Worm (Caenorhabditis elegans): ENCODE measurements around the gene jmjd-1.1.

jmjd-1.1 gene

ce11 chrII:11835208-11835607 is 28.9 kb downstream of the jmjd-1.1 start, which contains the start of gene T27D12.6:
TSS of gene T27D12.6 (plus strand) at chrII:11835508.
- TF ChIP-seq flt-1 (GFP tag; IDR thresholded peaks at IDR 0.05): no peak
- no peak for TF ChIP-seq ztf-29 (GFP tag; IDR thresholded peaks at IDR 0.05)
- no peak for TF ChIP-seq med-1 (GFP tag; optimal IDR thresholded peaks at IDR 0.05; ENCODE audit: insufficient read depth)
- no peak for TF ChIP-seq T22C8.4 (GFP tag; IDR thresholded peaks at IDR 0.05)
- no peak for TF ChIP-seq cog-1 (tag; optimal IDR thresholded peaks at IDR 0.05)
- TF ChIP-seq ztf-23 (GFP tag; IDR thresholded peaks at IDR 0.05): no peak
- TF ChIP-seq ref-1 (GFP tag; conservative IDR thresholded peaks at IDR 0.05): no peak
- no peak for TF ChIP-seq klf-2 (GFP tag; conservative IDR thresholded peaks at IDR 0.05)
- no peak for TF ChIP-seq tab-1 (GFP tag; IDR thresholded peaks at IDR 0.05)

ce11 chrII:11836554-11837218 is 30.3 kb downstream of the jmjd-1.1 start:
- TF ChIP-seq ztf-23 (GFP tag; IDR thresholded peaks at IDR 0.05) (no peak), flt-1 (GFP tag; IDR thresholded peaks at IDR 0.05) (no peak)

- TF ChIP-seq med-1 (GFP tag; optimal IDR thresholded peaks at IDR 0.05; ENCODE audit: insufficient read depth): no peak
- TF ChIP-seq T22C8.4 (GFP tag; IDR thresholded peaks at IDR 0.05): no peak
Observed at ce11 chrII:11838353-11838752, 32.0 kb downstream of the jmjd-1.1 start.

ce11 chrII:11839116-11839515 is 32.8 kb downstream of the jmjd-1.1 start:
- no peak for TF ChIP-seq klf-2 (GFP tag; conservative IDR thresholded peaks at IDR 0.05)
- no peak for TF ChIP-seq med-1 (GFP tag; optimal IDR thresholded peaks at IDR 0.05; ENCODE audit: insufficient read depth)
- no peak for TF ChIP-seq tab-1 (GFP tag; IDR thresholded peaks at IDR 0.05)
- no peak for TF ChIP-seq flt-1 (GFP tag; IDR thresholded peaks at IDR 0.05)
- TF ChIP-seq cog-1 (tag; optimal IDR thresholded peaks at IDR 0.05): no peak
- no peak for TF ChIP-seq ztf-23 (GFP tag; IDR thresholded peaks at IDR 0.05)
- TF ChIP-seq ztf-29 (GFP tag; IDR thresholded peaks at IDR 0.05): no peak
- TF ChIP-seq T22C8.4 (GFP tag; IDR thresholded peaks at IDR 0.05): no peak
- no peak for TF ChIP-seq ref-1 (GFP tag; conservative IDR thresholded peaks at IDR 0.05)

ce11 chrII:11841653-11842052 is 35.3 kb downstream of the jmjd-1.1 start:
- TF ChIP-seq med-1 (GFP tag; optimal IDR thresholded peaks at IDR 0.05; ENCODE audit: insufficient read depth) (no peak), klf-2 (GFP tag; conservative IDR thresholded peaks at IDR 0.05) (no peak), cog-1 (tag; optimal IDR thresholded peaks at IDR 0.05) (no peak), tab-1 (GFP tag; IDR thresholded peaks at IDR 0.05) (no peak), ztf-23 (GFP tag; IDR thresholded peaks at IDR 0.05) (no peak), T22C8.4 (GFP tag; IDR thresholded peaks at IDR 0.05) (no peak), flt-1 (GFP tag; IDR thresholded peaks at IDR 0.05) (no peak), ref-1 (GFP tag; conservative IDR thresholded peaks at IDR 0.05) (no peak), ztf-29 (GFP tag; IDR thresholded peaks at IDR 0.05) (no peak)

- TF ChIP-seq ztf-23 (GFP tag; IDR thresholded peaks at IDR 0.05): no peak
- TF ChIP-seq med-1 (GFP tag; optimal IDR thresholded peaks at IDR 0.05; ENCODE audit: insufficient read depth): no peak
- TF ChIP-seq ztf-29 (GFP tag; IDR thresholded peaks at IDR 0.05): no peak
- no peak for TF ChIP-seq cog-1 (tag; optimal IDR thresholded peaks at IDR 0.05)
- TF ChIP-seq flt-1 (GFP tag; IDR thresholded peaks at IDR 0.05): no peak
- TF ChIP-seq tab-1 (GFP tag; IDR thresholded peaks at IDR 0.05): no peak
- TF ChIP-seq klf-2 (GFP tag; conservative IDR thresholded peaks at IDR 0.05): no peak
- TF ChIP-seq ref-1 (GFP tag; conservative IDR thresholded peaks at IDR 0.05): no peak
- no peak for TF ChIP-seq T22C8.4 (GFP tag; IDR thresholded peaks at IDR 0.05)
Observed at ce11 chrII:11842317-11842716, 36.0 kb downstream of the jmjd-1.1 start, which contains the start of gene T27D12.1. TSS of gene T27D12.1 (plus strand) at chrII:11842617.

ce11 chrII:11842766-11843165 is 36.4 kb downstream of the jmjd-1.1 start:
- TF ChIP-seq cog-1 (tag; optimal IDR thresholded peaks at IDR 0.05) (no peak), tab-1 (GFP tag; IDR thresholded peaks at IDR 0.05) (no peak), flt-1 (GFP tag; IDR thresholded peaks at IDR 0.05) (no peak), ztf-23 (GFP tag; IDR thresholded peaks at IDR 0.05) (no peak), med-1 (GFP tag; optimal IDR thresholded peaks at IDR 0.05; ENCODE audit: insufficient read depth) (no peak)

- TF ChIP-seq tab-1 (GFP tag; IDR thresholded peaks at IDR 0.05) (no peak), ztf-23 (GFP tag; IDR thresholded peaks at IDR 0.05) (no peak), med-1 (GFP tag; optimal IDR thresholded peaks at IDR 0.05; ENCODE audit: insufficient read depth) (no peak), ref-1 (GFP tag; conservative IDR thresholded peaks at IDR 0.05) (no peak), klf-2 (GFP tag; conservative IDR thresholded peaks at IDR 0.05) (no peak), cog-1 (tag; optimal IDR thresholded peaks at IDR 0.05) (no peak), T22C8.4 (GFP tag; IDR thresholded peaks at IDR 0.05) (no peak), flt-1 (GFP tag; IDR thresholded peaks at IDR 0.05) (no peak), ztf-29 (GFP tag; IDR thresholded peaks at IDR 0.05) (no peak)
Observed at ce11 chrII:11843441-11843840, 37.1 kb downstream of the jmjd-1.1 start.

ce11 chrII:11844072-11844471 is 37.7 kb downstream of the jmjd-1.1 start:
- no peak for TF ChIP-seq klf-2 (GFP tag; conservative IDR thresholded peaks at IDR 0.05)
- no peak for TF ChIP-seq cog-1 (tag; optimal IDR thresholded peaks at IDR 0.05)
- TF ChIP-seq flt-1 (GFP tag; IDR thresholded peaks at IDR 0.05): no peak
- no peak for TF ChIP-seq ref-1 (GFP tag; conservative IDR thresholded peaks at IDR 0.05)
- no peak for TF ChIP-seq tab-1 (GFP tag; IDR thresholded peaks at IDR 0.05)
- TF ChIP-seq med-1 (GFP tag; optimal IDR thresholded peaks at IDR 0.05; ENCODE audit: insufficient read depth): no peak
- no peak for TF ChIP-seq ztf-29 (GFP tag; IDR thresholded peaks at IDR 0.05)
- TF ChIP-seq ztf-23 (GFP tag; IDR thresholded peaks at IDR 0.05): no peak
- TF ChIP-seq T22C8.4 (GFP tag; IDR thresholded peaks at IDR 0.05): no peak

- TF ChIP-seq ztf-29 (GFP tag; IDR thresholded peaks at IDR 0.05): no peak
- TF ChIP-seq ztf-23 (GFP tag; IDR thresholded peaks at IDR 0.05): no peak
Observed at ce11 chrII:11844984-11845383, 38.6 kb downstream of the jmjd-1.1 start.

All from whole organism, midembryonic.